Worm (Caenorhabditis elegans) whole organism, L4 larva: ENCODE measurements around the gene mom-2.

ENCODE experiments used
- ceh-62 ChIP-seq: sonication (generic microtip); optimal IDR thresholded peaks from 2 replicates; lab custom pipeline; 2017; ENCODE audit warnings: missing biosample characterization, missing genetic modification characterization
- mdl-1 ChIP-seq, 2 experiments: fragments of 150-350 bp in 1 of 2; sonication (generic microtip) in 1 of 2; optimal IDR thresholded peaks; 2 replicates each; lab custom pipeline; 2014 to 2017; ENCODE audit warnings: missing biosample characterization in 2 of 2, missing genetic modification characterization in 2 of 2
- skn-1 ChIP-seq: fragments of 150-350 bp; optimal IDR thresholded peaks from 2 replicates; lab custom pipeline; 2014; ENCODE audit warnings: missing biosample characterization, missing genetic modification characterization

DNA sequence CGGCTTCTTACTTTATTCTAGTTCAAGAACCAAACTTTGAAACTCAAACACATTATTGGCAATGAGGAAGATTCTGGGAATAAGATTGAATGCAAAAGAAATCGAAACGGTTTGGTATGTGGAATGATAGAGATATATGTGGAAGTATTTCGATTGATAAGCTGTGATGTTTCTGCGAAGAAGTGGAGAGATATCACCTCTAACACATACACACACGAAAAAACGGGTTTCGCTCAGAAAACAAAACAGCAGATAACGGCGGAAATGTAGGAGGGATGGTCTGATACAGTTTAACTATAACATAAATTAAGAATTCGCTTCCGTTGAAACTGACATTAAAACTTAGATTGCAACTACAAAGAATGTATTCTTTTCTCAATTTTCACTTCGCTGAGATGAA lies 45.5 kb downstream of the mom-2 start:
- TF ChIP-seq skn-1 (tag; lab: Kevin White, UChicago) (no peak), mdl-1 (tag; optimal IDR thresholded peaks at IDR 0.05; lab: Kevin White, UChicago) (no peak), ceh-62 (no peak)
